Worm (Caenorhabditis elegans) whole organism, mixed stage, embryonic: ENCODE results near the gene sqst-4.

Source experiments
- blmp-1 ChIP-seq: fragments of 150-350 bp; optimal IDR thresholded peaks from 2 replicates; lab custom pipeline; 2014; ENCODE audit warnings: missing biosample characterization, missing genetic modification characterization
- ceh-43 ChIP-seq: fragments of 200-800 bp; sonication (Bioruptor generic); optimal IDR thresholded peaks from 2 replicates; lab custom pipeline; 2018; ENCODE audit warnings: mild to moderate bottlenecking, missing genetic modification characterization, moderate library complexity, missing compliant biosample characterization
- drap-1 ChIP-seq: fragments of 200-800 bp; sonication (Bioruptor generic); optimal IDR thresholded peaks from 3 replicates; lab custom pipeline; 2018; ENCODE audit warnings: mild to moderate bottlenecking, missing genetic modification characterization, missing compliant biosample characterization
- elt-3 ChIP-seq: fragments of 150-350 bp; optimal IDR thresholded peaks from 2 replicates; lab custom pipeline; 2014; ENCODE audit warnings: missing biosample characterization, missing genetic modification characterization
- lin-13 ChIP-seq: fragments of 150-350 bp; optimal IDR thresholded peaks from 2 replicates; lab custom pipeline; 2014; ENCODE audit warnings: missing biosample characterization, missing genetic modification characterization
- lsy-2 ChIP-seq: fragments of 150-350 bp; optimal IDR thresholded peaks from 2 replicates; lab custom pipeline; 2014; ENCODE audit warnings: missing biosample characterization, missing genetic modification characterization
- nhr-12 ChIP-seq: fragments of 150-350 bp; optimal IDR thresholded peaks from 2 replicates; lab custom pipeline; 2014; ENCODE audit warnings: missing biosample characterization, missing genetic modification characterization
- nhr-28 ChIP-seq: fragments of 150-350 bp; optimal IDR thresholded peaks from 2 replicates; lab custom pipeline; 2014; ENCODE audit warnings: missing biosample characterization, missing genetic modification characterization
- nhr-76 ChIP-seq: sonication (generic microtip); optimal IDR thresholded peaks from 2 replicates; lab custom pipeline; 2017; ENCODE audit warnings: missing biosample characterization, missing genetic modification characterization
- pha-4 ChIP-seq: fragments of 150-350 bp; optimal IDR thresholded peaks from 2 replicates; lab custom pipeline; 2018; ENCODE audit warnings: missing biosample characterization, missing genetic modification reagents, missing genetic modification characterization
- snpc-4 ChIP-seq: fragments of 150-350 bp; optimal IDR thresholded peaks from 2 replicates; lab custom pipeline; 2014; ENCODE audit warnings: missing biosample characterization, missing genetic modification characterization
- unc-62 ChIP-seq: fragments of 150-350 bp; optimal IDR thresholded peaks from 2 replicates; lab custom pipeline; 2014; ENCODE audit warnings: missing biosample characterization, missing genetic modification reagents, missing genetic modification characterization
- ztf-11 ChIP-seq: fragments of 150-350 bp; optimal IDR thresholded peaks from 2 replicates; lab custom pipeline; 2014; ENCODE audit warnings: missing biosample characterization, missing genetic modification characterization

DNA sequence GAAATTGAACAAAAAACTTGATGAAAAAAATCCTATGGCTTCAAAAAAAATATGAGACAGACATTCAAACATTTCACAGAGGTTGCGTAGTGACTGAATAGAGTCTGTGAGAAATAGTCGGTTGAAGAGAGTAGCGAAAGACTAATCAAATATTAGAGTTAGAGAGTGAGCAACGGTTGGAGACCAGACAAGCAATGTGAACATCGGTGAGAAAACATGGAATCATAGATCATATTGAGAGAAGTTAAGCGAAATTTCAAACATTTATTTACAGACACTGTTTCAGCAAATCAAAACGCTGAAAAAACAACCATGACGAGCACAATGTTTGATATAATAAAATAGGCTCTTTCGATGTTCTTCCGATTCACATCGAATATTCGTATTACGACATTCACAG lies 18.4 kb downstream of the sqst-4 start:
- TF ChIP-seq nhr-12 = no peak
- no peak for TF ChIP-seq elt-3 (tag; lab: Kevin White, UChicago)
- no peak for TF ChIP-seq snpc-4 (tag; lab: Kevin White, UChicago)
- TF ChIP-seq ceh-43 (GFP tag; lab: Kevin White, UChicago) = no peak
- TF ChIP-seq lin-13 = no peak
- no peak for TF ChIP-seq unc-62
- no peak for TF ChIP-seq ztf-11
- no peak for TF ChIP-seq lsy-2 (tag; lab: Kevin White, UChicago)
- no peak for TF ChIP-seq drap-1
- TF ChIP-seq pha-4 (tag; lab: Kevin White, UChicago) = no peak
- no peak for TF ChIP-seq nhr-28
- TF ChIP-seq nhr-76 (tag; lab: Kevin White, UChicago) = no peak
- no peak for TF ChIP-seq blmp-1
